Worm (Caenorhabditis elegans): ENCODE results near the gene Y43F8B.28.
A peak's percentile ranks its signal among the peaks of the same experiment; 100 is the strongest.

Gene Y43F8B.28

ce11 chrV:19533480-19533879 is 48.4 kb downstream of the Y43F8B.28 start (continued):
- TF ChIP-seq duxl-1 (tag; optimal IDR thresholded peaks at IDR 0.05; ENCODE audit: poor library complexity) (no peak), dve-1 (tag; optimal IDR thresholded peaks at IDR 0.05; ENCODE audit: insufficient read depth) (peak; percentile 81)

Data from whole organism, L4 larva.